Fruit fly (Drosophila melanogaster) whole organism, embryonic: ENCODE results near the gene CG9117.

Experiments used
- ATbp ChIP-seq: fragments of 200-800 bp; sonication (Bioruptor generic); optimal IDR thresholded peaks from 2 replicates; lab custom pipeline; 2017; ENCODE audit warnings: missing biosample characterization, mild to moderate bottlenecking, missing genetic modification characterization, missing genetic modification reagents
- Antp ChIP-seq: fragments of 200-800 bp; sonication (Bioruptor generic); optimal IDR thresholded peaks from 3 replicates; lab custom pipeline; 2016; ENCODE audit warnings: missing biosample characterization, missing genetic modification characterization
- CG10274 ChIP-seq: fragments of 200-800 bp; sonication (Bioruptor generic); optimal IDR thresholded peaks from 3 replicates; lab custom pipeline; 2017; ENCODE audit warnings: missing biosample characterization, mild to moderate bottlenecking, missing genetic modification characterization
- CG10321 ChIP-seq: fragments of 200-800 bp; sonication (Bioruptor generic); IDR thresholded peaks from 2 replicates; pipeline ENCODE4 v1.3.6; 2022; ENCODE audit warnings: missing biosample characterization, missing genetic modification characterization
- CG10959 ChIP-seq: fragments of 200-800 bp; sonication (Bioruptor generic); IDR thresholded peaks from 2 replicates; pipeline ENCODE4 v1.3.6; 2022; ENCODE audit warnings: missing biosample characterization, missing genetic modification characterization
- CG11696 ChIP-seq: fragments of 200-800 bp; sonication (Bioruptor generic); IDR thresholded peaks from 2 replicates; pipeline ENCODE4 v1.3.6; 2022; ENCODE audit warnings: missing biosample characterization, missing genetic modification characterization
- CG12104 ChIP-seq: fragments of 200-800 bp; sonication (Bioruptor generic); optimal IDR thresholded peaks from 3 replicates; lab custom pipeline; 2016; ENCODE audit warnings: missing biosample characterization, missing genetic modification characterization
- CG12391 ChIP-seq: fragments of 200-800 bp; sonication (Bioruptor generic); optimal IDR thresholded peaks from 3 replicates; lab custom pipeline; 2018; ENCODE audit warnings: missing biosample characterization, mild to moderate bottlenecking, missing genetic modification characterization, moderate library complexity
- CG17359 ChIP-seq: fragments of 200-800 bp; sonication (Bioruptor generic); optimal IDR thresholded peaks from 3 replicates; lab custom pipeline; 2018; ENCODE audit warnings: missing biosample characterization, mild to moderate bottlenecking, missing genetic modification characterization, moderate library complexity
- CG2712 ChIP-seq: fragments of 200-800 bp; optimal IDR thresholded peaks from 3 replicates; lab custom pipeline; 2019; ENCODE audit warnings: missing biosample characterization, mild to moderate bottlenecking, missing genetic modification characterization, moderate library complexity
- CG2875 ChIP-seq: fragments of 200-800 bp; sonication (Bioruptor generic); optimal IDR thresholded peaks from 2 replicates; lab custom pipeline; 2017; ENCODE audit warnings: missing biosample characterization, mild to moderate bottlenecking, missing genetic modification characterization, missing genetic modification reagents
- CG30403 ChIP-seq: fragments of 200-800 bp; sonication (Bioruptor generic); optimal IDR thresholded peaks from 3 replicates; lab custom pipeline; 2016; ENCODE audit warnings: missing biosample characterization, missing genetic modification characterization
- CG4820 ChIP-seq: fragments of 200-800 bp; sonication (Bioruptor generic); optimal IDR thresholded peaks from 3 replicates; lab custom pipeline; 2016; ENCODE audit warnings: missing biosample characterization, missing genetic modification characterization
- CG8765 ChIP-seq: fragments of 200-800 bp; sonication (Bioruptor generic); IDR thresholded peaks from 2 replicates; pipeline ENCODE4 v1.3.6; 2022; ENCODE audit warnings: missing biosample characterization, missing genetic modification characterization
- CHES-1-like ChIP-seq: fragments of 200-800 bp; sonication (Bioruptor generic); optimal IDR thresholded peaks from 2 replicates; lab custom pipeline; 2016; ENCODE audit warnings: missing biosample characterization, missing genetic modification characterization
- D19A ChIP-seq: fragments of 200-800 bp; optimal IDR thresholded peaks from 3 replicates; lab custom pipeline; 2019; ENCODE audit warnings: missing biosample characterization, mild to moderate bottlenecking, missing genetic modification characterization, moderate library complexity
- Dek ChIP-seq: fragments of 200-800 bp; sonication (Bioruptor generic); optimal IDR thresholded peaks from 3 replicates; lab custom pipeline; 2019; ENCODE audit warnings: missing biosample characterization, mild to moderate bottlenecking, missing genetic modification characterization, moderate library complexity
- Dfd ChIP-seq, 2 experiments: fragments of >200 bp; optimal IDR thresholded peaks; 2 replicates each; lab custom pipeline; 2017; ENCODE audit warnings: missing biosample characterization in 2 of 2, missing genetic modification characterization in 2 of 2
- E2f1 ChIP-seq: fragments of 200-800 bp; sonication (Bioruptor generic); IDR thresholded peaks from 2 replicates; pipeline ENCODE4 v1.3.6; 2022; ENCODE audit warnings: missing biosample characterization, missing genetic modification characterization
- E2f2 ChIP-seq: fragments of 200-800 bp; sonication (Bioruptor generic); IDR thresholded peaks from 2 replicates; pipeline ENCODE4 v1.3.6; 2022; ENCODE audit warnings: missing biosample characterization, missing genetic modification characterization
- Ets65A ChIP-seq: fragments of 200-800 bp; sonication (Bioruptor generic); peaks from one replicate; lab custom pipeline; 2016; ENCODE audit warnings: missing biosample characterization, missing genetic modification characterization
- Kr ChIP-seq: fragments of 200-800 bp; sonication (Bioruptor generic); optimal IDR thresholded peaks from 2 replicates; lab custom pipeline; 2017; ENCODE audit warnings: missing biosample characterization, mild to moderate bottlenecking, missing genetic modification characterization
- Myb ChIP-seq: fragments of 200-800 bp; sonication (Bioruptor generic); optimal IDR thresholded peaks from 2 replicates; lab custom pipeline; 2016; ENCODE audit warnings: missing biosample characterization, missing genetic modification characterization
- Oaz ChIP-seq: fragments of 200-800 bp; sonication (Bioruptor generic); IDR thresholded peaks from 2 replicates; pipeline ENCODE4 v1.3.6; 2022; ENCODE audit warnings: missing biosample characterization, missing genetic modification characterization
- Pdp1 ChIP-seq, 2 experiments: fragments of 200-800 bp; sonication (Bioruptor generic); optimal IDR thresholded peaks; 3 replicates each; lab custom pipeline; 2016; ENCODE audit warnings: missing biosample characterization in 2 of 2, missing genetic modification characterization in 2 of 2, mild to moderate bottlenecking in 1 of 2, moderate library complexity in 1 of 2
- Sox102F ChIP-seq: fragments of 200-800 bp; sonication (Bioruptor generic); optimal IDR thresholded peaks from 2 replicates; lab custom pipeline; 2018; ENCODE audit warnings: missing biosample characterization, mild to moderate bottlenecking, missing genetic modification characterization, moderate library complexity
- Sry-δ ChIP-seq: fragments of 200-800 bp; sonication (Bioruptor generic); optimal IDR thresholded peaks from 2 replicates; lab custom pipeline; 2016; ENCODE audit warnings: missing biosample characterization, missing genetic modification characterization
- Taf1 ChIP-seq: fragments of 200-800 bp; sonication (Bioruptor generic); IDR thresholded peaks from 2 replicates; pipeline ENCODE4 v1.3.6; 2022; ENCODE audit warnings: missing biosample characterization, missing genetic modification characterization
- Vsx1 ChIP-seq: fragments of 200-800 bp; sonication (Bioruptor generic); optimal IDR thresholded peaks from 2 replicates; lab custom pipeline; 2017; ENCODE audit warnings: missing biosample characterization, mild to moderate bottlenecking, missing genetic modification characterization, missing genetic modification reagents
- ab ChIP-seq: fragments of 200-800 bp; sonication (Bioruptor generic); optimal IDR thresholded peaks from 2 replicates; lab custom pipeline; 2016; ENCODE audit warnings: missing biosample characterization, missing genetic modification characterization
- ato ChIP-seq: fragments of 200-800 bp; sonication (Bioruptor generic); IDR thresholded peaks from 2 replicates; pipeline ENCODE4 v1.3.6; 2022; ENCODE audit warnings: missing biosample characterization, missing genetic modification characterization; ENCODE audit not compliant: partially characterized antibody
- br ChIP-seq: fragments of >200 bp; optimal IDR thresholded peaks from 2 replicates; lab custom pipeline; 2017
- cad ChIP-seq: fragments of >200 bp; optimal IDR thresholded peaks from 2 replicates; lab custom pipeline; 2017; ENCODE audit warnings: missing biosample characterization, missing genetic modification characterization
- crp ChIP-seq, 2 experiments: fragments of 200-800 bp; sonication (Bioruptor generic); optimal IDR thresholded peaks; 2 replicates in 1 of 2; 3 replicates in 1 of 2; lab custom pipeline; 2017; ENCODE audit warnings: missing biosample characterization in 2 of 2, missing genetic modification characterization in 2 of 2, mild to moderate bottlenecking in 1 of 2, moderate library complexity in 1 of 2
- da ChIP-seq: fragments of 200-800 bp; sonication (Bioruptor generic); optimal IDR thresholded peaks from 2 replicates; lab custom pipeline; 2016; ENCODE audit warnings: missing biosample characterization, missing genetic modification characterization
- dm ChIP-seq: fragments of 200-800 bp; sonication (Bioruptor generic); optimal IDR thresholded peaks from 3 replicates; lab custom pipeline; 2016; ENCODE audit warnings: missing biosample characterization, missing genetic modification characterization
- en ChIP-seq: fragments of 200-800 bp; sonication (Bioruptor generic); optimal IDR thresholded peaks from 2 replicates; lab custom pipeline; 2016; ENCODE audit warnings: missing biosample characterization, missing genetic modification characterization
- esg ChIP-seq: fragments of 200-800 bp; sonication (Bioruptor generic); conservative IDR thresholded peaks from 2 replicates; pipeline ENCODE4 v1.3.6; 2022; ENCODE audit warnings: missing biosample characterization, missing genetic modification characterization
- ewg ChIP-seq: fragments of 200-800 bp; sonication (Bioruptor generic); optimal IDR thresholded peaks from 3 replicates; lab custom pipeline; 2017; ENCODE audit warnings: mild to moderate bottlenecking, missing biosample characterization, missing genetic modification reagents, missing genetic modification characterization
- gce ChIP-seq: fragments of 200-800 bp; sonication (Bioruptor generic); IDR thresholded peaks from 3 replicates; pipeline ENCODE4 v1.3.6; 2022; ENCODE audit warnings: missing biosample characterization, missing genetic modification characterization
- jing ChIP-seq: fragments of 200-800 bp; sonication (Bioruptor generic); optimal IDR thresholded peaks from 2 replicates; lab custom pipeline; 2018; ENCODE audit warnings: missing biosample characterization, mild to moderate bottlenecking, missing genetic modification characterization
- knrl ChIP-seq: fragments of 200-800 bp; sonication (Bioruptor generic); IDR thresholded peaks from 3 replicates; pipeline ENCODE4 v1.3.6; 2022; ENCODE audit warnings: missing biosample characterization, missing genetic modification characterization; ENCODE audit not compliant: partially characterized antibody
- luna ChIP-seq: fragments of 200-800 bp; sonication (Bioruptor generic); optimal IDR thresholded peaks from 2 replicates; lab custom pipeline; 2016; ENCODE audit warnings: missing biosample characterization, missing genetic modification characterization
- onecut ChIP-seq: fragments of 200-800 bp; sonication (Bioruptor generic); IDR thresholded peaks from 2 replicates; pipeline ENCODE4 v1.3.6; 2022; ENCODE audit warnings: missing biosample characterization, missing genetic modification characterization
- schlank ChIP-seq: fragments of 200-800 bp; sonication (Bioruptor generic); optimal IDR thresholded peaks from 2 replicates; lab custom pipeline; 2018; ENCODE audit warnings: missing biosample characterization, mild to moderate bottlenecking, missing genetic modification characterization
- seq ChIP-seq: fragments of 200-800 bp; sonication (Bioruptor generic); IDR thresholded peaks from 2 replicates; pipeline ENCODE4 v1.3.6; 2022; ENCODE audit warnings: missing biosample characterization, missing genetic modification characterization
- sob ChIP-seq: fragments of 200-800 bp; sonication (Bioruptor generic); IDR thresholded peaks from 2 replicates; pipeline ENCODE4 v1.3.6; 2022; ENCODE audit warnings: missing biosample characterization, missing genetic modification characterization
- twi ChIP-seq: fragments of 200-800 bp; optimal IDR thresholded peaks from 2 replicates; lab custom pipeline; 2019; ENCODE audit warnings: missing biosample characterization, mild to moderate bottlenecking, missing genetic modification characterization, moderate library complexity
- unc-4 ChIP-seq: fragments of 200-800 bp; sonication (Bioruptor generic); IDR thresholded peaks from 2 replicates; pipeline ENCODE4 v1.3.6; 2022; ENCODE audit warnings: missing biosample characterization, missing genetic modification characterization; ENCODE audit not compliant: partially characterized antibody
- wek ChIP-seq: fragments of 200-800 bp; sonication (Bioruptor generic); optimal IDR thresholded peaks from 3 replicates; lab custom pipeline; 2018; ENCODE audit warnings: missing biosample characterization, mild to moderate bottlenecking, missing genetic modification characterization, moderate library complexity
- zfh2 ChIP-seq: fragments of 200-800 bp; sonication (Bioruptor generic); optimal IDR thresholded peaks from 2 replicates; lab custom pipeline; 2016; ENCODE audit warnings: missing biosample characterization, missing genetic modification characterization

Gene CG9117

DNA sequence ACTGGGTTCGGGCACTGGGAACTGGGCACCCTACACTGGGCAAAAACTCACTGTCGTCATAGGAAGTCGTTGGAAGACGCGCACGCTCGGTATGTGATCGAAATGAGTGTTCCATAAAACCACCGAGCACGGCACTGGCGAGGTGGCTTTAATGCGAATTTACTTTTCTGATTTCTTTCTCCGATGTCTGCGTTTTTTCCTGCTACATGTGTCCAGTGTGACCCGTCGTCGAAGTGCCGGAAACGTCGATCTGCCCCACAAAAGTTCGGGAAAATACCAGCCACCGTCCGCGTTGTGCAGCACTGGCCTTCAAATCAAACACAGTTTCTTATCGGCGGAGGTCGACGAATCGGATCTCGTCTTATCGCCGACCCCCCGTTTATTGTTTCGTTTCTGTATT lies 38.5 kb downstream of the CG9117 start, which contains the start of gene Kdm5 (continued):
- TF ChIP-seq Oaz (GFP tag; lab: Robert Waterston, UW) (no peak), dm (GFP tag; lab: Kevin White, UChicago) (peak; percentile 44), Myb (GFP tag; lab: Kevin White, UChicago) (peak; percentile 88), br (lab: Kevin White, UChicago) (no peak), CG12391 (tag; lab: Kevin White, UChicago) (peak; percentile 9), Sox102F (GFP tag; lab: Kevin White, UChicago) (no peak), Antp (GFP tag; lab: Kevin White, UChicago) (no peak), crp (GFP tag; optimal IDR thresholded peaks at IDR 0.05; lab: Kevin White, UChicago) (peak in 1 of 2 experiments; percentile 12), E2f2 (peak; percentile 67), sob (peak; percentile 49; the same call in 1 of the 2 replicates), CG4820 (GFP tag; lab: Kevin White, UChicago) (no peak), zfh2 (GFP tag; lab: Kevin White, UChicago) (peak; percentile 64), CG10321 (GFP tag; lab: Robert Waterston, UW) (no peak), ab (GFP tag; lab: Kevin White, UChicago) (no peak), E2f1 (GFP tag; lab: Robert Waterston, UW) (0 out of 2 replicates have a peak, but pooled peaks have one; percentile 26), da (GFP tag; lab: Kevin White, UChicago) (no peak), onecut (GFP tag; lab: Robert Waterston, UW) (0 out of 2 replicates have a peak, but pooled peaks have one; percentile 13), twi (tag; lab: Kevin White, UChicago) (peak; percentile 15), Taf1 (GFP tag; lab: Robert Waterston, UW) (no peak), CG30403 (GFP tag; lab: Kevin White, UChicago) (peak; percentile 4), gce (GFP tag; lab: Robert Waterston, UW) (0 out of 3 replicates have a peak, but pooled peaks have one; percentile 5), schlank (tag; lab: Kevin White, UChicago) (no peak), CG10959 (GFP tag; lab: Robert Waterston, UW) (no peak), CG2712 (tag; lab: Kevin White, UChicago) (peak; percentile 24), ato (0 out of 2 replicates have a peak, but pooled peaks have one; percentile 51), D19A (tag; lab: Kevin White, UChicago) (no peak), ATbp (GFP tag; lab: Kevin White, UChicago) (no peak), Vsx1 (GFP tag; lab: Kevin White, UChicago) (peak; percentile 48), CG17359 (tag; lab: Kevin White, UChicago) (no peak), CG10274 (GFP tag; lab: Kevin White, UChicago) (peak; percentile 65), CG11696 (GFP tag; lab: Robert Waterston, UW) (no peak), knrl (GFP tag; lab: Robert Waterston, UW) (0 out of 3 replicates have a peak, but pooled peaks have one; percentile 12), ewg (peak; percentile 51), cad (no peak), CG12104 (GFP tag; lab: Kevin White, UChicago) (no peak), en (no peak), Kr (no peak), Sry-δ (peak; percentile 37), CG8765 (GFP tag; lab: Robert Waterston, UW) (0 out of 2 replicates have a peak, but pooled peaks have one; percentile 15), wek (GFP tag; lab: Kevin White, UChicago) (no peak), jing (GFP tag; lab: Kevin White, UChicago) (no peak), Pdp1 (GFP tag; optimal IDR thresholded peaks at IDR 0.05; lab: Kevin White, UChicago) (peak in 1 of 2 experiments; percentile 50), seq (no peak), unc-4 (GFP tag; lab: Robert Waterston, UW) (0 out of 2 replicates have a peak, but pooled peaks have one; percentile 26), Dek (tag; lab: Kevin White, UChicago) (no peak), Ets65A (GFP tag; lab: Kevin White, UChicago) (no peak), luna (GFP tag; lab: Kevin White, UChicago) (no peak), Dfd (GFP tag; optimal IDR thresholded peaks at IDR 0.05; lab: Kevin White, UChicago) (no peak), CG2875 (GFP tag; lab: Kevin White, UChicago) (no peak), esg (GFP tag; lab: Robert Waterston, UW) (no peak), CHES-1-like (peak; percentile 56)
